Fruit fly (Drosophila melanogaster) whole organism, wandering third instar larva: ENCODE data around the gene CG15531.

Experiments
- Abd-B ChIP-seq: fragments of >200 bp; optimal IDR thresholded peaks from 2 replicates; lab custom pipeline; 2017; ENCODE audit warnings: missing biosample characterization, missing genetic modification characterization
- Dfd ChIP-seq: fragments of >200 bp; optimal IDR thresholded peaks from 2 replicates; lab custom pipeline; 2017; ENCODE audit warnings: missing biosample characterization, missing genetic modification characterization
- HLH106 ChIP-seq: fragments of 200-800 bp; optimal IDR thresholded peaks from 3 replicates; lab custom pipeline; 2019; ENCODE audit warnings: missing biosample characterization, mild to moderate bottlenecking, missing genetic modification characterization, moderate library complexity
- Hr83 ChIP-seq: fragments of 200-300 bp; sonication (Bioruptor generic); optimal IDR thresholded peaks from 2 replicates; lab custom pipeline; 2016; ENCODE audit warnings: missing biosample characterization, mild to moderate bottlenecking, missing genetic modification characterization, moderate library complexity; ENCODE audit not compliant: poor library complexity, severe bottlenecking
- Mio ChIP-seq: sonication (Bioruptor generic); optimal IDR thresholded peaks from 2 replicates; lab custom pipeline; 2016; ENCODE audit warnings: missing biosample characterization, missing genetic modification characterization
- OdsH ChIP-seq: fragments of 200-800 bp; sonication (Bioruptor generic); optimal IDR thresholded peaks from 2 replicates; lab custom pipeline; 2016; ENCODE audit warnings: missing biosample characterization, mild to moderate bottlenecking, missing genetic modification characterization
- brk ChIP-seq: fragments of 200-800 bp; sonication (Bioruptor generic); optimal IDR thresholded peaks from 2 replicates; lab custom pipeline; 2016; ENCODE audit warnings: missing biosample characterization, mild to moderate bottlenecking, missing genetic modification characterization
- pan ChIP-seq: fragments of >200 bp; optimal IDR thresholded peaks from 2 replicates; lab custom pipeline; 2017
- rgr ChIP-seq: fragments of 200-800 bp; sonication (Bioruptor generic); optimal IDR thresholded peaks from 3 replicates; lab custom pipeline; 2016; ENCODE audit warnings: missing biosample characterization, mild to moderate bottlenecking, missing genetic modification characterization

dm6 chr3R:30191047-30191446, 5.0 kb downstream of the CG15531 start, which contains the start of gene CG9747:
- no peak for TF ChIP-seq Mio (GFP tag; lab: Kevin White, UChicago)
- no peak for TF ChIP-seq OdsH
- no peak for TF ChIP-seq brk (GFP tag; lab: Kevin White, UChicago)
- no peak for TF ChIP-seq Dfd (GFP tag; lab: Kevin White, UChicago)
- no peak for TF ChIP-seq HLH106 (tag; lab: Kevin White, UChicago)
- no peak for TF ChIP-seq Hr83
- TF ChIP-seq Abd-B (GFP tag; lab: Kevin White, UChicago), result no peak
- no peak for TF ChIP-seq rgr
- TF ChIP-seq pan (lab: Kevin White, UChicago), result no peak
